Worm (Caenorhabditis elegans) whole organism, L2 larva: ENCODE data around the gene R09F10.8.
A peak's percentile ranks its signal among the peaks of the same experiment; 100 is the strongest.

Experiments used
- C34F6.9 ChIP-seq: fragments of 150-350 bp; optimal IDR thresholded peaks from 2 replicates; lab custom pipeline; 2014; ENCODE audit warnings: missing biosample characterization, missing genetic modification characterization
- R02D3.7 ChIP-seq: fragments of 150-350 bp; optimal IDR thresholded peaks from 2 replicates; lab custom pipeline; 2014; ENCODE audit warnings: missing biosample characterization, missing genetic modification characterization
- Y55F3AM.14 ChIP-seq: fragments of 200-800 bp; sonication (Bioruptor generic); optimal IDR thresholded peaks from 2 replicates; lab custom pipeline; 2018; ENCODE audit warnings: mild to moderate bottlenecking, missing genetic modification characterization, missing compliant biosample characterization
- ZK546.5 ChIP-seq: sonication (generic microtip); optimal IDR thresholded peaks from 2 replicates; lab custom pipeline; 2017; ENCODE audit warnings: missing biosample characterization, missing genetic modification characterization
- alr-1 ChIP-seq: fragments of 150-350 bp; optimal IDR thresholded peaks from 2 replicates; lab custom pipeline; 2014; ENCODE audit warnings: missing biosample characterization, missing genetic modification characterization
- aly-2 ChIP-seq: fragments of 150-350 bp; optimal IDR thresholded peaks from 2 replicates; lab custom pipeline; 2014; ENCODE audit warnings: missing biosample characterization, missing genetic modification characterization
- ama-1 ChIP-seq: fragments of 150-350 bp; optimal IDR thresholded peaks from 2 replicates; lab custom pipeline; 2018; ENCODE audit warnings: inconsistent platforms
- blmp-1 ChIP-seq: sonication (generic microtip); optimal IDR thresholded peaks from 2 replicates; lab custom pipeline; 2017; ENCODE audit warnings: missing genetic modification characterization, mild to moderate bottlenecking, missing compliant biosample characterization, antibody characterized with exemption, moderate library complexity; ENCODE audit not compliant: insufficient read depth
- crh-2 ChIP-seq: sonication (generic microtip); optimal IDR thresholded peaks from 2 replicates; lab custom pipeline; 2017; ENCODE audit warnings: missing biosample characterization, missing genetic modification characterization
- dmd-4 ChIP-seq: sonication (generic microtip); optimal IDR thresholded peaks from 2 replicates; lab custom pipeline; 2017; ENCODE audit warnings: missing biosample characterization, missing genetic modification characterization
- egl-27 ChIP-seq: sonication (generic microtip); optimal IDR thresholded peaks from 3 replicates; lab custom pipeline; 2017; ENCODE audit warnings: missing biosample characterization, missing genetic modification reagents, missing genetic modification characterization
- elt-1 ChIP-seq: fragments of 150-350 bp; optimal IDR thresholded peaks from 2 replicates; lab custom pipeline; 2014; ENCODE audit warnings: missing biosample characterization, missing genetic modification characterization
- elt-3 ChIP-seq: sonication (generic microtip); optimal IDR thresholded peaks from 2 replicates; lab custom pipeline; 2017; ENCODE audit warnings: missing biosample characterization, missing genetic modification characterization
- fos-1 ChIP-seq: fragments of 150-350 bp; optimal IDR thresholded peaks from 2 replicates; lab custom pipeline; 2014; ENCODE audit warnings: missing biosample characterization, missing genetic modification characterization
- gmeb-1 ChIP-seq: fragments of 150-350 bp; optimal IDR thresholded peaks from 2 replicates; lab custom pipeline; 2014; ENCODE audit warnings: missing biosample characterization, missing genetic modification characterization
- lin-11 ChIP-seq: fragments of 150-350 bp; sonication (generic microtip); optimal IDR thresholded peaks from 2 replicates; lab custom pipeline; 2014; ENCODE audit warnings: missing biosample characterization, missing genetic modification characterization, inconsistent platforms, mixed read lengths
- lin-13 ChIP-seq: fragments of 150-350 bp; optimal IDR thresholded peaks from 2 replicates; lab custom pipeline; 2014; ENCODE audit warnings: missing biosample characterization, missing genetic modification reagents, missing genetic modification characterization
- lin-39 ChIP-seq: fragments of 150-350 bp; optimal IDR thresholded peaks from 2 replicates; lab custom pipeline; 2014; ENCODE audit warnings: missing biosample characterization, missing genetic modification reagents, missing genetic modification characterization
- lsy-2 ChIP-seq, 2 experiments: fragments of 150-350 bp in 1 of 2; sonication (generic microtip) in 1 of 2; optimal IDR thresholded peaks; 2 replicates each; lab custom pipeline; 2014 to 2017; ENCODE audit warnings: missing biosample characterization in 2 of 2, missing genetic modification characterization in 2 of 2
- mbf-1 ChIP-seq: sonication (generic microtip); optimal IDR thresholded peaks from 2 replicates; lab custom pipeline; 2017; ENCODE audit warnings: missing biosample characterization, missing genetic modification characterization
- nhr-11 ChIP-seq: fragments of 150-350 bp; optimal IDR thresholded peaks from 2 replicates; lab custom pipeline; 2014; ENCODE audit warnings: missing biosample characterization, missing genetic modification characterization
- nhr-12 ChIP-seq: fragments of 150-350 bp; optimal IDR thresholded peaks from 2 replicates; lab custom pipeline; 2014; ENCODE audit warnings: missing biosample characterization, missing genetic modification characterization
- nhr-129 ChIP-seq: fragments of 150-350 bp; optimal IDR thresholded peaks from 2 replicates; lab custom pipeline; 2014; ENCODE audit warnings: missing biosample characterization, missing genetic modification characterization
- nhr-21 ChIP-seq: fragments of 150-350 bp; optimal IDR thresholded peaks from 2 replicates; lab custom pipeline; 2014; ENCODE audit warnings: missing biosample characterization, missing genetic modification characterization
- nhr-23 ChIP-seq: fragments of 150-350 bp; optimal IDR thresholded peaks from 2 replicates; lab custom pipeline; 2014; ENCODE audit warnings: missing biosample characterization, missing genetic modification reagents, missing genetic modification characterization
- nhr-237 ChIP-seq: fragments of 150-350 bp; optimal IDR thresholded peaks from 2 replicates; lab custom pipeline; 2014; ENCODE audit warnings: missing biosample characterization, missing genetic modification characterization
- nhr-25 ChIP-seq: fragments of 150-350 bp; sonication (generic microtip); optimal IDR thresholded peaks from 3 replicates; lab custom pipeline; 2014; ENCODE audit warnings: missing biosample characterization, missing genetic modification characterization
- nhr-6 ChIP-seq: fragments of 150-350 bp; optimal IDR thresholded peaks from 2 replicates; lab custom pipeline; 2014; ENCODE audit warnings: missing biosample characterization, missing genetic modification characterization
- nhr-77 ChIP-seq: fragments of 150-350 bp; optimal IDR thresholded peaks from 2 replicates; lab custom pipeline; 2014; ENCODE audit warnings: missing biosample characterization, missing genetic modification characterization
- peb-1 ChIP-seq: fragments of 150-350 bp; optimal IDR thresholded peaks from 2 replicates; lab custom pipeline; 2014; ENCODE audit warnings: missing biosample characterization, missing genetic modification characterization
- skn-1 ChIP-seq: sonication (generic microtip); optimal IDR thresholded peaks from 2 replicates; lab custom pipeline; 2017; ENCODE audit warnings: missing biosample characterization, missing genetic modification characterization
- sma-9 ChIP-seq, 2 experiments: fragments of 150-350 bp in 1 of 2; sonication (generic microtip) in 1 of 2; optimal IDR thresholded peaks; 2 replicates each; lab custom pipeline; 2014 to 2016; ENCODE audit warnings: missing genetic modification characterization in 2 of 2, mild to moderate bottlenecking in 1 of 2, missing biosample characterization in 1 of 2, missing compliant biosample characterization in 1 of 2, missing genetic modification reagents in 1 of 2, moderate library complexity in 1 of 2
- unc-39 ChIP-seq: fragments of 150-350 bp; optimal IDR thresholded peaks from 2 replicates; lab custom pipeline; 2014; ENCODE audit warnings: missing biosample characterization, missing genetic modification characterization
- unc-55 ChIP-seq: fragments of 150-350 bp; sonication (generic microtip); optimal IDR thresholded peaks from 3 replicates; lab custom pipeline; 2014; ENCODE audit warnings: missing biosample characterization, missing genetic modification reagents, missing genetic modification characterization
- unc-62 ChIP-seq: fragments of 150-350 bp; optimal IDR thresholded peaks from 2 replicates; lab custom pipeline; 2014; ENCODE audit warnings: missing biosample characterization, missing genetic modification reagents, missing genetic modification characterization
- zag-1 ChIP-seq: fragments of 150-350 bp; optimal IDR thresholded peaks from 2 replicates; lab custom pipeline; 2014; ENCODE audit warnings: missing biosample characterization, missing genetic modification characterization
- ztf-4 ChIP-seq: fragments of 150-350 bp; optimal IDR thresholded peaks from 2 replicates; lab custom pipeline; 2014; ENCODE audit warnings: missing biosample characterization, missing genetic modification characterization

The R09F10.8 gene

ce11 chrX:8368210-8368609 is 42.0 kb upstream of the R09F10.8 start (continued):
- TF ChIP-seq R02D3.7 (no peak), ztf-4 (tag; lab: Kevin White, UChicago) (no peak), egl-27 (tag; lab: Kevin White, UChicago) (peak; percentile 78), C34F6.9 (tag; lab: Kevin White, UChicago) (peak; percentile 80)
- TF ChIP-seq, all 48 proteins: peak for 21

DNA sequence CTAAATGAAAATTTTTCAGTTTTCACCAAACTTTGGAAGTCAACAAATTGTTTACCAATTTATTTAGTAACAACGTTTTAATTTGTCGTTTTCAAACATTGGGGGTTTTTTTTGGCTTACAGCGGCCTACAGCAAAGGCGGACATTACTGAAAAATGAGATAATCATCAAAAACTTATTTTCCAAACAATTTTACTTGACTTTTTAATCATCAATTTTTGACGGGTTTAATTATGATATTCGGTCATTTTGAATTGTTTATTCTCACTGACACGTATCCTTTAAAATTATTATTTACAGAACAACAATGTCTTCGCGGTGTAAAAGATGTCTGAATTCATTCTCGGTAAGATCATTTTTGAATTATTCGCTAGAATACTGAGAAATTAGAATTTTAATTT is 41.3 kb upstream of the R09F10.8 start, which contains the start of gene F40B5.2:
TSS of gene F40B5.2 (plus strand) at position 301 of the 400 bp plus-strand sequence.
- TF ChIP-seq nhr-77, result no peak
- TF ChIP-seq nhr-237, result no peak
- TF ChIP-seq lsy-2 (tag; optimal IDR thresholded peaks at IDR 0.05; lab: Kevin White, UChicago), result no peak
- TF ChIP-seq lin-11 (tag; lab: Kevin White, UChicago), result no peak
- TF ChIP-seq aly-2 (tag; lab: Kevin White, UChicago), result no peak
- TF ChIP-seq nhr-12 (tag; lab: Kevin White, UChicago), result no peak
- no peak for TF ChIP-seq nhr-21 (tag; lab: Kevin White, UChicago)
- no peak for TF ChIP-seq R02D3.7
- no peak for TF ChIP-seq unc-39
- TF ChIP-seq elt-3 (tag; lab: Kevin White, UChicago), result no peak
- no peak for TF ChIP-seq ZK546.5
- TF ChIP-seq gmeb-1 (tag; lab: Kevin White, UChicago), result no peak
- TF ChIP-seq nhr-11 (tag; lab: Kevin White, UChicago), result no peak
- no peak for TF ChIP-seq mbf-1 (tag; lab: Kevin White, UChicago)
- TF ChIP-seq lin-13, result no peak
- no peak for TF ChIP-seq sma-9 (GFP tag; optimal IDR thresholded peaks at IDR 0.05; lab: Kevin White, UChicago)
- TF ChIP-seq sma-9 (tag; optimal IDR thresholded peaks at IDR 0.05; lab: Kevin White, UChicago), result no peak
- no peak for TF ChIP-seq lin-39 (tag; lab: Kevin White, UChicago)
- no peak for TF ChIP-seq nhr-25 (tag; lab: Kevin White, UChicago)
- TF ChIP-seq alr-1, result no peak
- no peak for TF ChIP-seq nhr-129
- TF ChIP-seq, all 48 proteins: peak for 0

ce11 chrX:8362379-8362778 is 36.1 kb upstream of the R09F10.8 start:
- TF ChIP-seq peb-1 (tag; lab: Kevin White, UChicago) (no peak), zag-1 (no peak), Y55F3AM.14 (GFP tag; lab: Kevin White, UChicago) (no peak), dmd-4 (tag; lab: Kevin White, UChicago) (no peak), unc-55 (GFP tag; lab: Kevin White, UChicago) (no peak)

DNA sequence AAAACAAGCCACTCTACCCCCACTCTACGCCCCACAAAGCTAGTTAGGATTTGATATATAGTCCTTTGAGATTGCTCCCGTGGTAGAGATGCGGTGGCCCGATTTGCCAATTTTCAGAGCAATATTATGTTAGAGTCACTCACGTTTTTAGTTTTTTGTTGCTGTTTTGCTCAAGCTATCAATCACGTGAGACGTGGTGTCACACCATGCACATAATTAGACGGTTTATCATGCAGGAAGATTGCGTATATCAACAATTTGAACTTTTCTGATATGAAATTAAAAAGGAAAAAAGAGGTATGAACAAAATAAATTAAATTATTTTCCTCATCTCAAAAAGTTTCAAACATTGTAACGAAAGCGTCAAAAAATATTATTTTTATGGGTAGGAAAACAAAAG is 30.1 kb upstream of the R09F10.8 start:
- no peak for TF ChIP-seq elt-1
- no peak for TF ChIP-seq unc-62
- TF ChIP-seq aly-2 (tag; lab: Kevin White, UChicago), result no peak
- no peak for TF ChIP-seq nhr-6 (tag; lab: Kevin White, UChicago)
- no peak for TF ChIP-seq unc-39
- peak; percentile 7 for TF ChIP-seq crh-2 (tag; lab: Kevin White, UChicago)
- TF ChIP-seq, all 48 proteins: peak for 1

ce11 chrX:8355350-8355749 is 29.1 kb upstream of the R09F10.8 start:
- TF ChIP-seq skn-1 (tag; lab: Kevin White, UChicago), result no peak
- TF ChIP-seq sma-9 (GFP tag; optimal IDR thresholded peaks at IDR 0.05; lab: Kevin White, UChicago), result peak; percentile 29
- no peak for TF ChIP-seq sma-9 (tag; optimal IDR thresholded peaks at IDR 0.05; lab: Kevin White, UChicago)
- no peak for TF ChIP-seq egl-27 (tag; lab: Kevin White, UChicago)
- no peak for TF ChIP-seq nhr-237
- TF ChIP-seq elt-3 (tag; lab: Kevin White, UChicago), result no peak
- TF ChIP-seq fos-1 (tag; lab: Kevin White, UChicago), result peak; percentile 83
- TF ChIP-seq gmeb-1 (tag; lab: Kevin White, UChicago), result no peak
- TF ChIP-seq nhr-23, result no peak
- no peak for TF ChIP-seq C34F6.9 (tag; lab: Kevin White, UChicago)
- TF ChIP-seq crh-2 (tag; lab: Kevin White, UChicago), result peak; percentile 61
- TF ChIP-seq aly-2 (tag; lab: Kevin White, UChicago), result no peak
- no peak for TF ChIP-seq ama-1 (lab: Kevin White, UChicago)
- TF ChIP-seq blmp-1 (tag; lab: Kevin White, UChicago), result no peak
